Worm (Caenorhabditis elegans): Measurements from ENCODE around the gene prp-9.

- TF ChIP-seq hmg-4 (GFP tag; optimal IDR thresholded peaks at IDR 0.05) (no peak), ama-1 (optimal IDR thresholded peaks at IDR 0.05) (no peak), aly-1 (tag; optimal IDR thresholded peaks at IDR 0.05) (no peak), tbx-11 (GFP tag; IDR thresholded peaks at IDR 0.05) (no peak), sea-1 (GFP tag; conservative IDR thresholded peaks at IDR 0.05) (no peak)
These were observed 45.0 kb downstream of the prp-9 start, which contains the start of gene lact-4 for ce11 chrII:8480166-8480565.
